Worm (Caenorhabditis elegans): ENCODE data around the gene T02H6.3.

The T02H6.3 gene

DNA sequence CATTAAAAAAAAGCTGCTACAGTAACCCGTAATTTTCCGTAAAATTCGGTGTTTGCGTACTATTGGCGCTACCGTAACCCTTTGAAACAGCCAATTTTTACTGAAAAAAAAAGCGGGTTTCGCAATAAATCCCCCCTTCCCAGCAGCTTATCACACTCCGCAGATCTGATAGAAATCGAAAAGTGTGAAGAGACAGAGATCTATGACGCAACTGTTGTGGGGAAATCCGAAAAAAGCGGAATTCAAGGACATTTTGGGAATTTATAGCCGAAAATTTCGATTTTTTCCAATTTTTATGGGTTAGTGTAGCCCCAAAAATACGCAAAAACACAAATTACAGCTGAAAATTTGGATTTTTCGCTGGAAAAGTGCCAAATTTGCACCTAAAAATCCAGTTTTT, 30.3 kb downstream of the T02H6.3 start:
- TF ChIP-seq sma-9 (GFP tag; optimal IDR thresholded peaks at IDR 0.05) (no peak), sma-9 (tag; optimal IDR thresholded peaks at IDR 0.05) (no peak), skn-1 (tag; optimal IDR thresholded peaks at IDR 0.05) (no peak), elt-3 (tag; optimal IDR thresholded peaks at IDR 0.05) (no peak), nhr-11 (tag; optimal IDR thresholded peaks at IDR 0.05) (no peak), dmd-4 (tag; optimal IDR thresholded peaks at IDR 0.05) (no peak), ztf-11 (tag; optimal IDR thresholded peaks at IDR 0.05) (no peak), unc-39 (tag; optimal IDR thresholded peaks at IDR 0.05) (no peak), ZK546.5 (tag; optimal IDR thresholded peaks at IDR 0.05) (no peak), zag-1 (tag; optimal IDR thresholded peaks at IDR 0.05) (no peak), nhr-237 (tag; optimal IDR thresholded peaks at IDR 0.05) (no peak), ceh-82 (tag; optimal IDR thresholded peaks at IDR 0.05) (no peak), ztf-1 (GFP tag; conservative IDR thresholded peaks at IDR 0.05) (no peak), snpc-4 (tag; optimal IDR thresholded peaks at IDR 0.05) (no peak)

DNA sequence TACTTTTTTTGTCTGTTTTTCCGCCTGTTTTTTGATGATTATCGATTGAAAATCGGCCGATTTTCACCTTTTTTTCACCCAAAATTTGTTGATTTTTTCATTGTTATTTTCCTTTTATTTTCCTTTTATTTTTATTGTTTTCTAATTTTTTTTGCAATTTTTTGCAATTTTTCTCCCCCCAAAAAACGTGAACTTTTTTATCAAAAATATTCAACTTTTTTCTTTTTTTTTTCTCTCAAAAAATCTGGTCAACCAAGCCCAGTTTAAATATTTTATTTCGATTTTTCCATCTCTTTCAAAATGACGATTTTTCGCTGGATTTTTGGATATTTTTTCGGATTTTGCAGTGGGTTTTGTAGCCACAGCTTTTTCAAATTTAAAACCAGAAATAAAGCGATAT, 31.8 kb downstream of the T02H6.3 start, which contains the start of gene rfip-2:
Gene rfip-2 (plus strand): TSS at position 301 of the 400 bp plus-strand sequence.
- TF ChIP-seq elt-3 (tag; optimal IDR thresholded peaks at IDR 0.05) = no peak
- no peak for TF ChIP-seq nhr-12 (tag; optimal IDR thresholded peaks at IDR 0.05)
- no peak for TF ChIP-seq unc-62 (GFP tag; optimal IDR thresholded peaks at IDR 0.05)
- no peak for TF ChIP-seq sma-9 (GFP tag; optimal IDR thresholded peaks at IDR 0.05)
- no peak for TF ChIP-seq sma-9 (tag; optimal IDR thresholded peaks at IDR 0.05)
- TF ChIP-seq egl-27 (tag; optimal IDR thresholded peaks at IDR 0.05) = no peak
- TF ChIP-seq unc-39 (tag; optimal IDR thresholded peaks at IDR 0.05) = no peak
- TF ChIP-seq sem-4 (tag; optimal IDR thresholded peaks at IDR 0.05) = no peak
- TF ChIP-seq crh-2 (tag; optimal IDR thresholded peaks at IDR 0.05) = no peak
- TF ChIP-seq R02D3.7 (tag; optimal IDR thresholded peaks at IDR 0.05) = no peak
- TF ChIP-seq blmp-1 (tag; optimal IDR thresholded peaks at IDR 0.05; ENCODE audit: insufficient read depth) = no peak

DNA sequence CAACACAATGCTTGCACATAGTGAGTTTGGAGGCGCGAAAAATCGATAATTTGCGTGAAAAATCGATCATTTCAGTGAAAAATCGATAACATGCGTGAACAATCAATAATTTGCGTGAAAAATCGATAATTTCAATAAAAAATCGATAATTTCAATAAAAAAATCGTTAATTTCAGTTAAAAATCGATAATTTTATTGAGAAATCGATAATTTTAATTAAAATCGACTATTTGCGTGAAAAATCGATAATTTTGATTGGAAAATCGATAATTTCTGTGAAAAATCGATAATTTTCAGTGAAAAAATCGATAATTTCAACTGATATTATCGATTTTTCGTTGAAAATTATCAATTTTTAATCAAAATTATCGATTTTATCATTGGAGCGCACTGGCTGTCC, 32.4 kb downstream of the T02H6.3 start:
- TF ChIP-seq ztf-1 (GFP tag; conservative IDR thresholded peaks at IDR 0.05) = no peak

DNA sequence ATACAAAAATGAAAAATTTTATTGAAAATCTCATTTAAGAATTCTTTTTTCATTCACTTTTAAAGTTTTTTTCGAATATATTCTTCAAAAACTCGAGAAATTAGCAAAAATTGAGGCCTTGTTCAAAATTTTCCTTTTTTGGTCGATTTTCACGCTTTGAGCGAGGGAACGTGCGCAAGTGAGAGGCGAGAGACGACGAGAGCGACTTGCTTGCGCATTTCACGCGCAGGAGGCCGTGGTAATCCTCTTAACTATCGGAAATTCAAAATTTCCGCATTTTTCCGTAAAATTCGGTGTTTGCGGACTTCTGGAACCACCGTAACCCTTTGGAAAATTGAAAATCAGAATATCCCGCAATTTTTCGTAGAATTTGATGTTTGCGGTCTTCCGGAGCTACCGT, 38.3 kb downstream of the T02H6.3 start:
- TF ChIP-seq mdl-1 (tag; optimal IDR thresholded peaks at IDR 0.05) (no peak), lsy-2 (tag; optimal IDR thresholded peaks at IDR 0.05) (peak in 1 of 2 experiments; percentile 17), nhr-12 (tag; optimal IDR thresholded peaks at IDR 0.05) (no peak)

DNA sequence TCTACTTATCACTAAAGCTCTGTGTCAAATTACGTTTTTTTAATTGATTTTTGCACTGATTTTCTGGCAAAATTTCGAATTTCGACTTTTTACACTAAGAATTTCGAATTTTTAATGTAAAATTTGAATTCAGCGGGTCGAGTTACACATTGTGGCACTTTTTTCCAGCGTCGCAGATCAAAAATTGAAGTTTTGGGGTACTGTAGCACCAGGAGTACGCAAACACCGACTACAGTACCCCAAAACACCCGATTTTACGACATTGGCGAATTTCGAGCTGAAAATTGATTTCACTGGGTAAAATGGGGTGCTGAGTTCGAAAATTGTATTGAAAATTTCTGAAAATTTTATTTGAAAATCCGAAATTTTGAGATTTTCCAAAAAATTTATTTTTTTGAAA, 40.7 kb downstream of the T02H6.3 start:
- TF ChIP-seq elt-1 (tag; optimal IDR thresholded peaks at IDR 0.05) (no peak), lsy-2 (tag; optimal IDR thresholded peaks at IDR 0.05) (peak; percentile 42 to 86)

DNA sequence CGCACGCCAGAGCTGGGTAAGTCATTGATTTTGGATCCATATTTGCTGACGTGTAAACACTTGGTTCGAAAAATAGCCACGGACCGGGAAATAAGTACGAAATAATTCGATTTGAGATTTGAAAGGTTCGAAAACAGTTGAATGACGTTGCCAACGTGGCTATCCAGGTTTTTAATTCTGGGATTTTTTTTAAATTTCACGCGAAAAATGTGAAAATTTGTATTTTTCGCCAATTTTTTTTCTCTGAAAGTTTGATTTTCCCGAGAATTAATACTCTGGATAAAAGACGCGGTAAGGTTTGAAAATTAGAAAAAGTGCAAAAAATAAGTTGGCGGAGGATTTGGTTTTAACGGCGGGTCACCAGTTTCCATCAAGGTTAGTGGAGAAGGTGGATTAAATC, 49.2 kb downstream of the T02H6.3 start, which contains the start of gene fbxc-48:
Gene fbxc-48 (minus strand): TSS at position 101 of the 400 bp plus-strand sequence.
- no peak for TF ChIP-seq sem-4 (tag; optimal IDR thresholded peaks at IDR 0.05)
- no peak for TF ChIP-seq Y55F3AM.14 (GFP tag; optimal IDR thresholded peaks at IDR 0.05)
- no peak for TF ChIP-seq mdl-1 (tag; optimal IDR thresholded peaks at IDR 0.05)
- TF ChIP-seq nhr-129 (tag; optimal IDR thresholded peaks at IDR 0.05) = no peak
- TF ChIP-seq ama-1 (optimal IDR thresholded peaks at IDR 0.05) = no peak
- no peak for TF ChIP-seq nhr-6 (tag; optimal IDR thresholded peaks at IDR 0.05)
- TF ChIP-seq lin-13 (GFP tag; optimal IDR thresholded peaks at IDR 0.05) = no peak
- no peak for TF ChIP-seq mab-5 (tag; optimal IDR thresholded peaks at IDR 0.05)
- TF ChIP-seq nhr-10 (tag; optimal IDR thresholded peaks at IDR 0.05) = no peak
- TF ChIP-seq nhr-23 (tag; optimal IDR thresholded peaks at IDR 0.05) = no peak
- no peak for TF ChIP-seq ztf-1 (GFP tag; conservative IDR thresholded peaks at IDR 0.05)
